Fruit fly (Drosophila melanogaster) whole organism, embryonic: Measurements from ENCODE around the gene Synd.
A peak's percentile ranks its signal among the peaks of the same experiment; 100 is the strongest.

Source experiments
- Ada2b ChIP-seq: fragments of 200-800 bp; sonication (Bioruptor generic); IDR thresholded peaks from 2 replicates; pipeline ENCODE4 v1.3.6; 2022; ENCODE audit warnings: missing biosample characterization, missing genetic modification characterization
- Atf6 ChIP-seq: fragments of 200-800 bp; sonication (Bioruptor generic); IDR thresholded peaks from 2 replicates; pipeline ENCODE4 v1.3.6; 2022; ENCODE audit warnings: missing biosample characterization, missing genetic modification characterization
- CG10959 ChIP-seq: fragments of 200-800 bp; sonication (Bioruptor generic); IDR thresholded peaks from 2 replicates; pipeline ENCODE4 v1.3.6; 2022; ENCODE audit warnings: missing biosample characterization, missing genetic modification characterization
- CG11093 ChIP-seq: fragments of 200-800 bp; sonication (Bioruptor generic); IDR thresholded peaks from 3 replicates; pipeline ENCODE4 v1.3.6; 2022; ENCODE audit warnings: missing biosample characterization, missing genetic modification characterization
- CG11398 ChIP-seq: fragments of 200-800 bp; sonication (Bioruptor generic); optimal IDR thresholded peaks from 2 replicates; lab custom pipeline; 2016; ENCODE audit warnings: missing biosample characterization, missing genetic modification characterization
- CG12104 ChIP-seq: fragments of 200-800 bp; sonication (Bioruptor generic); optimal IDR thresholded peaks from 3 replicates; lab custom pipeline; 2016; ENCODE audit warnings: missing biosample characterization, missing genetic modification characterization
- CG12391 ChIP-seq: fragments of 200-800 bp; sonication (Bioruptor generic); optimal IDR thresholded peaks from 3 replicates; lab custom pipeline; 2018; ENCODE audit warnings: missing biosample characterization, mild to moderate bottlenecking, missing genetic modification characterization, moderate library complexity
- CG13123 ChIP-seq: fragments of 200-800 bp; sonication (Bioruptor generic); optimal IDR thresholded peaks from 2 replicates; lab custom pipeline; 2016; ENCODE audit warnings: missing biosample characterization, missing genetic modification characterization
- CG13296 ChIP-seq: fragments of 200-800 bp; sonication (Bioruptor generic); optimal IDR thresholded peaks from 3 replicates; lab custom pipeline; 2018; ENCODE audit warnings: missing biosample characterization, mild to moderate bottlenecking, missing genetic modification characterization
- CG13894 ChIP-seq: fragments of 200-800 bp; sonication (Bioruptor generic); optimal IDR thresholded peaks from 3 replicates; lab custom pipeline; 2018; ENCODE audit warnings: missing biosample characterization, mild to moderate bottlenecking, missing genetic modification characterization, moderate library complexity
- CG14014 ChIP-seq: fragments of 200-800 bp; sonication (Bioruptor generic); IDR thresholded peaks from 2 replicates; pipeline ENCODE4 v1.3.6; 2022; ENCODE audit warnings: missing biosample characterization, missing genetic modification characterization
- CG14441 ChIP-seq: fragments of 200-800 bp; sonication (Bioruptor generic); IDR thresholded peaks from 2 replicates; pipeline ENCODE4 v1.3.6; 2022; ENCODE audit warnings: missing biosample characterization, missing genetic modification characterization
- CG15514 ChIP-seq: fragments of 200-800 bp; sonication (Bioruptor generic); optimal IDR thresholded peaks from 3 replicates; lab custom pipeline; 2017; ENCODE audit warnings: missing biosample characterization, missing genetic modification characterization, mild to moderate bottlenecking, moderate library complexity, missing genetic modification reagents
- CG18011 ChIP-seq: fragments of 200-800 bp; sonication (Bioruptor generic); optimal IDR thresholded peaks from 2 replicates; lab custom pipeline; 2017; ENCODE audit warnings: missing biosample characterization, missing genetic modification characterization, mild to moderate bottlenecking, moderate library complexity, missing genotype
- CG18262 ChIP-seq: fragments of 200-800 bp; optimal IDR thresholded peaks from 3 replicates; lab custom pipeline; 2019; ENCODE audit warnings: missing biosample characterization, mild to moderate bottlenecking, missing genetic modification characterization, moderate library complexity
- CG18476 ChIP-seq: fragments of 200-800 bp; sonication (Bioruptor generic); optimal IDR thresholded peaks from 2 replicates; lab custom pipeline; 2016; ENCODE audit warnings: missing biosample characterization, mild to moderate bottlenecking, missing genetic modification characterization
- CG2678 ChIP-seq: fragments of 200-800 bp; sonication (Bioruptor generic); optimal IDR thresholded peaks from 3 replicates; lab custom pipeline; 2019; ENCODE audit warnings: missing biosample characterization, mild to moderate bottlenecking, missing genetic modification characterization, moderate library complexity
- CG30020 ChIP-seq: fragments of 200-800 bp; optimal IDR thresholded peaks from 2 replicates; lab custom pipeline; 2019; ENCODE audit warnings: missing biosample characterization, mild to moderate bottlenecking, missing genetic modification characterization, moderate library complexity
- CG31224 ChIP-seq: fragments of 200-800 bp; sonication (Bioruptor generic); IDR thresholded peaks from 2 replicates; pipeline ENCODE4 v1.3.6; 2022; ENCODE audit warnings: missing biosample characterization, missing genetic modification characterization
- CG32532 ChIP-seq: fragments of 200-800 bp; sonication (Bioruptor generic); IDR thresholded peaks from 2 replicates; pipeline ENCODE4 v1.3.6; 2022; ENCODE audit warnings: missing biosample characterization, missing genetic modification characterization
- CG7271 ChIP-seq: fragments of 200-800 bp; sonication (Bioruptor generic); optimal IDR thresholded peaks from 2 replicates; lab custom pipeline; 2018; ENCODE audit warnings: missing biosample characterization, mild to moderate bottlenecking, missing genetic modification characterization, moderate library complexity
- CG7556 ChIP-seq: fragments of 200-800 bp; sonication (Bioruptor generic); optimal IDR thresholded peaks from 2 replicates; lab custom pipeline; 2017; ENCODE audit warnings: missing biosample characterization, mild to moderate bottlenecking, missing genetic modification characterization
- CG7928 ChIP-seq: fragments of 200-800 bp; sonication (Bioruptor generic); optimal IDR thresholded peaks from 2 replicates; lab custom pipeline; 2017; ENCODE audit warnings: missing biosample characterization, mild to moderate bottlenecking, missing genetic modification characterization
- CG7987 ChIP-seq: fragments of 200-800 bp; sonication (Bioruptor generic); optimal IDR thresholded peaks from 2 replicates; lab custom pipeline; 2018; ENCODE audit warnings: missing biosample characterization, mild to moderate bottlenecking, missing genetic modification characterization, moderate library complexity
- CG9797 ChIP-seq: fragments of 200-800 bp; sonication (Bioruptor generic); optimal IDR thresholded peaks from 3 replicates; lab custom pipeline; 2018; ENCODE audit warnings: missing biosample characterization, mild to moderate bottlenecking, missing genetic modification characterization
- CG9876 ChIP-seq: fragments of 200-800 bp; sonication (Bioruptor generic); optimal IDR thresholded peaks from 2 replicates; lab custom pipeline; 2016; ENCODE audit warnings: missing biosample characterization, missing genetic modification characterization
- Dbx ChIP-seq: fragments of 200-800 bp; sonication (Bioruptor generic); IDR thresholded peaks from 3 replicates; pipeline ENCODE4 v1.3.6; 2022; ENCODE audit warnings: missing biosample characterization, missing genetic modification characterization
- Hr3 ChIP-seq: fragments of 200-800 bp; sonication (Bioruptor generic); optimal IDR thresholded peaks from 3 replicates; lab custom pipeline; 2016; ENCODE audit warnings: missing biosample characterization, missing genetic modification characterization
- Kr ChIP-seq: fragments of 200-800 bp; sonication (Bioruptor generic); optimal IDR thresholded peaks from 2 replicates; lab custom pipeline; 2017; ENCODE audit warnings: missing biosample characterization, mild to moderate bottlenecking, missing genetic modification characterization
- Oli ChIP-seq: fragments of 200-800 bp; sonication (Bioruptor generic); optimal IDR thresholded peaks from 2 replicates; lab custom pipeline; 2018; ENCODE audit warnings: missing biosample characterization, mild to moderate bottlenecking, missing genetic modification characterization, moderate library complexity
- PHDP ChIP-seq: fragments of 200-800 bp; sonication (Bioruptor generic); optimal IDR thresholded peaks from 3 replicates; lab custom pipeline; 2018; ENCODE audit warnings: missing biosample characterization, mild to moderate bottlenecking, missing genetic modification characterization, moderate library complexity
- YL-1 ChIP-seq: fragments of 200-800 bp; sonication (Bioruptor generic); optimal IDR thresholded peaks from 3 replicates; lab custom pipeline; 2017; ENCODE audit warnings: missing biosample characterization, mild to moderate bottlenecking, missing genetic modification characterization
- al ChIP-seq: fragments of 200-800 bp; sonication (Bioruptor generic); IDR thresholded peaks from 2 replicates; pipeline ENCODE4 v1.3.6; 2022; ENCODE audit warnings: missing biosample characterization, missing genetic modification characterization
- ato ChIP-seq: fragments of 200-800 bp; sonication (Bioruptor generic); IDR thresholded peaks from 2 replicates; pipeline ENCODE4 v1.3.6; 2022; ENCODE audit warnings: missing biosample characterization, missing genetic modification characterization; ENCODE audit not compliant: partially characterized antibody
- dmrt99B ChIP-seq: fragments of 200-800 bp; sonication (Bioruptor generic); optimal IDR thresholded peaks from 2 replicates; lab custom pipeline; 2018; ENCODE audit warnings: missing biosample characterization, mild to moderate bottlenecking, missing genetic modification characterization, moderate library complexity
- dysf ChIP-seq: fragments of 200-800 bp; sonication (Bioruptor generic); IDR thresholded peaks from 3 replicates; pipeline ENCODE4 v1.3.6; 2022; ENCODE audit warnings: missing biosample characterization, missing genetic modification characterization
- ewg ChIP-seq: fragments of 200-800 bp; sonication (Bioruptor generic); optimal IDR thresholded peaks from 3 replicates; lab custom pipeline; 2017; ENCODE audit warnings: mild to moderate bottlenecking, missing biosample characterization, missing genetic modification reagents, missing genetic modification characterization
- fru ChIP-seq: fragments of >200 bp; optimal IDR thresholded peaks from 2 replicates; lab custom pipeline; 2017
- grn ChIP-seq: fragments of 200-800 bp; sonication (Bioruptor generic); optimal IDR thresholded peaks from 3 replicates; lab custom pipeline; 2017; ENCODE audit warnings: missing biosample characterization, missing genetic modification characterization
- h ChIP-seq: fragments of >200 bp; optimal IDR thresholded peaks from 2 replicates; lab custom pipeline; 2017
- jumu ChIP-seq: fragments of 200-800 bp; sonication (Bioruptor generic); optimal IDR thresholded peaks from 3 replicates; lab custom pipeline; 2016; ENCODE audit warnings: missing biosample characterization, missing genetic modification characterization
- nerfin-2 ChIP-seq: fragments of 200-800 bp; sonication (Bioruptor generic); IDR thresholded peaks from 2 replicates; pipeline ENCODE4 v1.3.6; 2022; ENCODE audit warnings: missing biosample characterization, missing genetic modification characterization; ENCODE audit not compliant: partially characterized antibody
- pb ChIP-seq: fragments of 200-800 bp; sonication (Bioruptor generic); optimal IDR thresholded peaks from 3 replicates; lab custom pipeline; 2016; ENCODE audit warnings: missing biosample characterization, missing genetic modification characterization
- psq ChIP-seq: fragments of 200-800 bp; sonication (Bioruptor generic); optimal IDR thresholded peaks from 2 replicates; lab custom pipeline; 2017; ENCODE audit warnings: missing biosample characterization, missing genetic modification characterization
- ranshi ChIP-seq: fragments of 200-800 bp; sonication (Bioruptor generic); IDR thresholded peaks from 2 replicates; pipeline ENCODE4 v1.3.6; 2022; ENCODE audit warnings: missing biosample characterization, missing genetic modification characterization
- sim ChIP-seq: fragments of 200-800 bp; sonication (Bioruptor generic); IDR thresholded peaks from 2 replicates; pipeline ENCODE4 v1.3.6; 2022; ENCODE audit warnings: missing biosample characterization, missing genetic modification characterization
- sima ChIP-seq: fragments of 200-800 bp; sonication (Bioruptor generic); optimal IDR thresholded peaks from 2 replicates; lab custom pipeline; 2016; ENCODE audit warnings: missing biosample characterization, missing genetic modification characterization
- slp2 ChIP-seq: fragments of 200-800 bp; sonication (Bioruptor generic); optimal IDR thresholded peaks from 2 replicates; lab custom pipeline; 2016; ENCODE audit warnings: missing biosample characterization, missing genetic modification characterization
- tio ChIP-seq: fragments of 200-800 bp; sonication (Bioruptor generic); optimal IDR thresholded peaks from 2 replicates; lab custom pipeline; 2017; ENCODE audit warnings: missing biosample characterization, missing genetic modification characterization, inconsistent platforms
- wor ChIP-seq: fragments of 200-800 bp; sonication (Bioruptor generic); IDR thresholded peaks from 2 replicates; pipeline ENCODE4 v1.3.6; 2022; ENCODE audit warnings: missing biosample characterization, missing genetic modification characterization
- zfh1 ChIP-seq: fragments of 200-800 bp; sonication (Bioruptor generic); IDR thresholded peaks from 3 replicates; pipeline ENCODE4 v1.3.6; 2022; ENCODE audit warnings: missing biosample characterization, missing genetic modification characterization

Synd gene

dm6 chr3R:20850395-20851039 is 17.9 kb downstream of the Synd start, which contains the start of gene RpS30 (continued):
- TF ChIP-seq sim (no peak), CG32532 (peak; percentile 69), CG15514 (GFP tag; lab: Kevin White, UChicago) (peak; percentile 79), dmrt99B (tag; lab: Kevin White, UChicago) (no peak), CG7987 (GFP tag; lab: Kevin White, UChicago) (peak; percentile 64), CG12104 (GFP tag; lab: Kevin White, UChicago) (peak; percentile 15), fru (lab: Kevin White, UChicago) (no peak), al (GFP tag; lab: Robert Waterston, UW) (no peak), CG7556 (GFP tag; lab: Kevin White, UChicago) (no peak), jumu (GFP tag; lab: Kevin White, UChicago) (no peak), tio (GFP tag; lab: Kevin White, UChicago) (no peak), wor (GFP tag; lab: Robert Waterston, UW) (no peak), h (lab: Kevin White, UChicago) (no peak), Atf6 (no peak), Dbx (GFP tag; lab: Robert Waterston, UW) (peak; percentile 74; the same call in 2 of the 3 replicates), CG30020 (peak; percentile 55), CG13894 (tag; lab: Kevin White, UChicago) (peak; percentile 36), Kr (GFP tag; lab: Kevin White, UChicago) (peak; percentile 86), Ada2b (GFP tag; lab: Robert Waterston, UW) (no peak), pb (GFP tag; lab: Kevin White, UChicago) (peak; percentile 16), sima (GFP tag; lab: Kevin White, UChicago) (no peak), CG12391 (tag; lab: Kevin White, UChicago) (peak; percentile 56), CG31224 (GFP tag; lab: Robert Waterston, UW) (no peak), ewg (GFP tag; lab: Kevin White, UChicago) (peak; percentile 51), CG18262 (tag; lab: Kevin White, UChicago) (peak; percentile 40), nerfin-2 (GFP tag; lab: Robert Waterston, UW) (peak; percentile 92), CG18011 (GFP tag; lab: Kevin White, UChicago) (peak; percentile 20), CG7928 (peak; percentile 84), CG14014 (GFP tag; lab: Robert Waterston, UW) (no peak), CG9797 (GFP tag; lab: Kevin White, UChicago) (peak; percentile 94), CG13296 (GFP tag; lab: Kevin White, UChicago) (peak; percentile 11), ranshi (GFP tag; lab: Robert Waterston, UW) (peak; percentile 52; the same call in 1 of the 2 replicates), CG2678 (tag; lab: Kevin White, UChicago) (no peak), CG9876 (GFP tag; lab: Kevin White, UChicago) (peak; percentile 43), dysf (GFP tag; lab: Robert Waterston, UW) (no peak), CG7271 (tag; lab: Kevin White, UChicago) (peak; percentile 5), grn (GFP tag; lab: Kevin White, UChicago) (no peak), Hr3 (GFP tag; lab: Kevin White, UChicago) (no peak), zfh1 (GFP tag; lab: Robert Waterston, UW) (no peak), YL-1 (GFP tag; lab: Kevin White, UChicago) (peak; percentile 97), CG14441 (no peak), slp2 (GFP tag; lab: Kevin White, UChicago) (peak; percentile 15), CG13123 (GFP tag; lab: Kevin White, UChicago) (no peak), Oli (tag; lab: Kevin White, UChicago) (no peak), CG11093 (no peak), PHDP (peak; percentile 55), CG11398 (GFP tag; lab: Kevin White, UChicago) (peak; percentile 15), psq (GFP tag; lab: Kevin White, UChicago) (no peak), ato (peak; percentile 92), CG10959 (GFP tag; lab: Robert Waterston, UW) (no peak), CG18476 (no peak)
